Worm (Caenorhabditis elegans) whole organism, midembryonic: ENCODE measurements around the gene mec-3.

Source experiments
- cog-1 ChIP-seq: sonication (generic microtip); optimal IDR thresholded peaks from 2 replicates; lab custom pipeline; 2016; ENCODE audit warnings: missing genetic modification characterization, missing compliant biosample characterization
- klf-2 ChIP-seq: fragments of 200-800 bp; sonication (Bioruptor generic); conservative IDR thresholded peaks from 2 replicates; pipeline ENCODE4 v1.3.6; 2022; ENCODE audit warnings: missing genetic modification reagents, missing genetic modification characterization, missing compliant biosample characterization

- no peak for TF ChIP-seq cog-1
- no peak for TF ChIP-seq klf-2 (GFP tag; lab: Robert Waterston, UW)
Observed at ce11 chrIV:10481695-10482094, 20.0 kb upstream of the mec-3 start, which contains the start of gene egl-21.
